Fruit fly (Drosophila melanogaster) whole organism, embryonic: ENCODE measurements around the gene CG4465.

Experiments
- Atf6 ChIP-seq: fragments of 200-800 bp; sonication (Bioruptor generic); IDR thresholded peaks from 2 replicates; pipeline ENCODE4 v1.3.6; 2022; ENCODE audit warnings: missing biosample characterization, missing genetic modification characterization
- C15 ChIP-seq: fragments of 200-800 bp; sonication (Bioruptor generic); IDR thresholded peaks from 3 replicates; pipeline ENCODE4 v1.3.6; 2022; ENCODE audit warnings: missing biosample characterization, missing genetic modification characterization
- CG1024 ChIP-seq: fragments of 200-800 bp; sonication (Bioruptor generic); IDR thresholded peaks from 2 replicates; pipeline ENCODE4 v1.3.6; 2022; ENCODE audit warnings: missing biosample characterization, missing genetic modification characterization
- CG10267 ChIP-seq: fragments of 200-800 bp; sonication (Bioruptor generic); optimal IDR thresholded peaks from 2 replicates; lab custom pipeline; 2018; ENCODE audit warnings: missing biosample characterization, mild to moderate bottlenecking, missing genetic modification characterization, moderate library complexity
- CG11085 ChIP-seq: fragments of 200-800 bp; sonication (Bioruptor generic); IDR thresholded peaks from 2 replicates; pipeline ENCODE4 v1.3.6; 2022; ENCODE audit warnings: missing biosample characterization, missing genetic modification characterization
- CG12071 ChIP-seq: fragments of 200-800 bp; sonication (Bioruptor generic); optimal IDR thresholded peaks from 3 replicates; lab custom pipeline; 2018; ENCODE audit warnings: missing biosample characterization, mild to moderate bottlenecking, missing genetic modification characterization
- CG12219 ChIP-seq: fragments of 200-800 bp; sonication (Bioruptor generic); optimal IDR thresholded peaks from 3 replicates; lab custom pipeline; 2018; ENCODE audit warnings: missing biosample characterization, mild to moderate bottlenecking, missing genetic modification characterization
- CG13287 ChIP-seq: fragments of 200-800 bp; sonication (Bioruptor generic); IDR thresholded peaks from 2 replicates; pipeline ENCODE4 v1.3.6; 2022; ENCODE audit warnings: missing biosample characterization, missing genetic modification characterization; ENCODE audit not compliant: partially characterized antibody
- CG15514 ChIP-seq: fragments of 200-800 bp; sonication (Bioruptor generic); optimal IDR thresholded peaks from 3 replicates; lab custom pipeline; 2017; ENCODE audit warnings: missing biosample characterization, missing genetic modification characterization, mild to moderate bottlenecking, moderate library complexity, missing genetic modification reagents
- CG15696 ChIP-seq: fragments of 200-800 bp; sonication (Bioruptor generic); optimal IDR thresholded peaks from 2 replicates; lab custom pipeline; 2019; ENCODE audit warnings: missing biosample characterization, mild to moderate bottlenecking, missing genetic modification characterization, moderate library complexity
- CG1603 ChIP-seq: fragments of 200-800 bp; sonication (Bioruptor generic); optimal IDR thresholded peaks from 2 replicates; lab custom pipeline; 2019; ENCODE audit warnings: missing biosample characterization, mild to moderate bottlenecking, missing genetic modification characterization, moderate library complexity
- CG1792 ChIP-seq: fragments of 200-800 bp; sonication (Bioruptor generic); optimal IDR thresholded peaks from 2 replicates; lab custom pipeline; 2016; ENCODE audit warnings: missing biosample characterization, missing genetic modification characterization
- CG2116 ChIP-seq: fragments of 200-800 bp; sonication (Bioruptor generic); optimal IDR thresholded peaks from 3 replicates; lab custom pipeline; 2018; ENCODE audit warnings: missing biosample characterization, mild to moderate bottlenecking, missing genetic modification characterization
- CG31441 ChIP-seq: fragments of 200-800 bp; sonication (Bioruptor generic); IDR thresholded peaks from 2 replicates; pipeline ENCODE4 v1.3.6; 2022; ENCODE audit warnings: missing biosample characterization, missing genetic modification characterization
- CG3281 ChIP-seq: fragments of 200-800 bp; sonication (Bioruptor generic); optimal IDR thresholded peaks from 3 replicates; lab custom pipeline; 2017; ENCODE audit warnings: missing biosample characterization, mild to moderate bottlenecking, missing genetic modification characterization
- CG34224 ChIP-seq: fragments of 200-800 bp; sonication (Bioruptor generic); IDR thresholded peaks from 3 replicates; pipeline ENCODE4 v1.3.6; 2022; ENCODE audit warnings: missing biosample characterization, missing genetic modification characterization; ENCODE audit not compliant: partially characterized antibody
- CG34376 ChIP-seq: fragments of 200-800 bp; sonication (Bioruptor generic); optimal IDR thresholded peaks from 2 replicates; lab custom pipeline; 2018; ENCODE audit warnings: missing biosample characterization, mild to moderate bottlenecking, missing genetic modification characterization
- CG34422 ChIP-seq: fragments of 200-800 bp; sonication (Bioruptor generic); IDR thresholded peaks from 3 replicates; pipeline ENCODE4 v1.3.6; 2022; ENCODE audit warnings: missing biosample characterization, missing genetic modification characterization
- CG3726 ChIP-seq: fragments of 200-800 bp; sonication (Bioruptor generic); IDR thresholded peaks from 3 replicates; pipeline ENCODE4, ENCODE4 v1.3.6; 2022; ENCODE audit warnings: missing biosample characterization, missing genetic modification characterization
- CG4424 ChIP-seq: fragments of 200-800 bp; sonication (Bioruptor generic); optimal IDR thresholded peaks from 3 replicates; lab custom pipeline; 2016; ENCODE audit warnings: missing biosample characterization, missing genetic modification characterization
- CG4820 ChIP-seq: fragments of 200-800 bp; sonication (Bioruptor generic); optimal IDR thresholded peaks from 3 replicates; lab custom pipeline; 2016; ENCODE audit warnings: missing biosample characterization, missing genetic modification characterization
- CG4854 ChIP-seq: fragments of 200-800 bp; sonication (Bioruptor generic); optimal IDR thresholded peaks from 2 replicates; lab custom pipeline; 2016; ENCODE audit warnings: missing biosample characterization, missing genetic modification characterization, inconsistent platforms
- CG6791 ChIP-seq: fragments of 200-800 bp; sonication (Bioruptor generic); IDR thresholded peaks from 3 replicates; pipeline ENCODE4 v1.3.6; 2022; ENCODE audit warnings: missing biosample characterization, missing genetic modification characterization; ENCODE audit not compliant: partially characterized antibody
- CG8359 ChIP-seq: fragments of 200-800 bp; sonication (Bioruptor generic); optimal IDR thresholded peaks from 2 replicates; lab custom pipeline; 2017; ENCODE audit warnings: missing biosample characterization, mild to moderate bottlenecking, missing genetic modification characterization, borderline replicate concordance
- CG9797 ChIP-seq: fragments of 200-800 bp; sonication (Bioruptor generic); optimal IDR thresholded peaks from 3 replicates; lab custom pipeline; 2018; ENCODE audit warnings: missing biosample characterization, mild to moderate bottlenecking, missing genetic modification characterization
- D ChIP-seq, 2 experiments: fragments of 200-800 bp in 1 of 2; fragments of >200 bp in 1 of 2; sonication (Bioruptor generic) in 1 of 2; optimal IDR thresholded peaks; 2 replicates in 1 of 2; 3 replicates in 1 of 2; lab custom pipeline; 2017; ENCODE audit warnings: mild to moderate bottlenecking in 1 of 2, missing biosample characterization in 1 of 2, missing genetic modification characterization in 1 of 2, missing genetic modification reagents in 1 of 2
- ERR ChIP-seq: fragments of 200-800 bp; sonication (Bioruptor generic); optimal IDR thresholded peaks from 2 replicates; lab custom pipeline; 2016; ENCODE audit warnings: missing biosample characterization, missing genetic modification characterization
- Ets97D ChIP-seq: fragments of 200-800 bp; sonication (Bioruptor generic); optimal IDR thresholded peaks from 3 replicates; lab custom pipeline; 2016; ENCODE audit warnings: missing biosample characterization, missing genetic modification characterization
- Lhr ChIP-seq: fragments of 200-800 bp; sonication (Bioruptor generic); optimal IDR thresholded peaks from 3 replicates; lab custom pipeline; 2017; ENCODE audit warnings: mild to moderate bottlenecking, missing biosample characterization, missing genetic modification reagents, missing genetic modification characterization
- Lpt ChIP-seq: fragments of >200 bp; optimal IDR thresholded peaks from 2 replicates; lab custom pipeline; 2018; ENCODE audit warnings: missing biosample characterization, missing genetic modification characterization
- MTF-1 ChIP-seq: fragments of 200-800 bp; sonication (Bioruptor generic); optimal IDR thresholded peaks from 2 replicates; lab custom pipeline; 2018; ENCODE audit warnings: missing biosample characterization, mild to moderate bottlenecking, missing genetic modification characterization, borderline replicate concordance
- Max ChIP-seq: fragments of 200-800 bp; sonication (Bioruptor generic); optimal IDR thresholded peaks from 2 replicates; lab custom pipeline; 2016; ENCODE audit warnings: missing biosample characterization, mild to moderate bottlenecking, missing genetic modification characterization
- Opbp ChIP-seq: fragments of 200-800 bp; sonication (Bioruptor generic); IDR thresholded peaks from 3 replicates; pipeline ENCODE4 v1.3.6; 2022; ENCODE audit warnings: missing biosample characterization, missing genetic modification characterization; ENCODE audit not compliant: partially characterized antibody
- Ptx1 ChIP-seq: fragments of 200-800 bp; sonication (Bioruptor generic); IDR thresholded peaks from 2 replicates; pipeline ENCODE4 v1.3.6; 2022; ENCODE audit warnings: missing biosample characterization, missing genetic modification characterization
- bab2 ChIP-seq: fragments of 200-800 bp; sonication (Bioruptor generic); optimal IDR thresholded peaks from 2 replicates; lab custom pipeline; 2016; ENCODE audit warnings: missing biosample characterization, missing genetic modification characterization
- bigmax ChIP-seq: fragments of 200-800 bp; sonication (Bioruptor generic); optimal IDR thresholded peaks from 2 replicates; lab custom pipeline; 2018; ENCODE audit warnings: missing biosample characterization, mild to moderate bottlenecking, missing genetic modification characterization
- chm ChIP-seq: fragments of 200-800 bp; sonication (Bioruptor generic); IDR thresholded peaks from 2 replicates; pipeline ENCODE4 v1.3.6; 2022; ENCODE audit warnings: missing biosample characterization, missing genetic modification characterization
- crol ChIP-seq: fragments of 200-800 bp; sonication (Bioruptor generic); IDR thresholded peaks from 2 replicates; pipeline ENCODE4 v1.3.6; 2022; ENCODE audit warnings: missing biosample characterization, missing genetic modification characterization
- cwo ChIP-seq: fragments of 200-800 bp; sonication (Bioruptor generic); optimal IDR thresholded peaks from 3 replicates; lab custom pipeline; 2017; ENCODE audit warnings: missing biosample characterization, missing genetic modification characterization, mild to moderate bottlenecking, moderate library complexity, missing genetic modification reagents
- danr ChIP-seq: fragments of 200-800 bp; sonication (Bioruptor generic); IDR thresholded peaks from 2 replicates; pipeline ENCODE4 v1.3.6; 2022; ENCODE audit warnings: missing biosample characterization, missing genetic modification characterization
- fd102C ChIP-seq: fragments of 200-800 bp; sonication (Bioruptor generic); optimal IDR thresholded peaks from 2 replicates; lab custom pipeline; 2018; ENCODE audit warnings: missing biosample characterization, mild to moderate bottlenecking, missing genetic modification characterization, moderate library complexity
- grn ChIP-seq: fragments of 200-800 bp; sonication (Bioruptor generic); optimal IDR thresholded peaks from 3 replicates; lab custom pipeline; 2017; ENCODE audit warnings: missing biosample characterization, missing genetic modification characterization
- hkb ChIP-seq, 2 experiments: fragments of 200-800 bp in 1 of 2; fragments of >200 bp in 1 of 2; sonication (Bioruptor generic) in 1 of 2; IDR thresholded peaks in 1 of 2; optimal IDR thresholded peaks in 1 of 2; 2 replicates each; pipeline versions ENCODE4 v1.3.6 to Lab custom; 2017 to 2022; ENCODE audit warnings: missing biosample characterization in 1 of 2, missing genetic modification characterization in 1 of 2
- ranshi ChIP-seq: fragments of 200-800 bp; sonication (Bioruptor generic); IDR thresholded peaks from 2 replicates; pipeline ENCODE4 v1.3.6; 2022; ENCODE audit warnings: missing biosample characterization, missing genetic modification characterization
- sqz ChIP-seq: fragments of 200-800 bp; sonication (Bioruptor generic); optimal IDR thresholded peaks from 3 replicates; lab custom pipeline; 2018; ENCODE audit warnings: missing biosample characterization, mild to moderate bottlenecking, missing genetic modification characterization
- stwl ChIP-seq: fragments of 200-800 bp; sonication (Bioruptor generic); optimal IDR thresholded peaks from 3 replicates; lab custom pipeline; 2018; ENCODE audit warnings: missing biosample characterization, mild to moderate bottlenecking, missing genetic modification characterization, moderate library complexity
- tup ChIP-seq: fragments of 200-800 bp; sonication (Bioruptor generic); optimal IDR thresholded peaks from 2 replicates; lab custom pipeline; 2016; ENCODE audit warnings: missing biosample characterization, mild to moderate bottlenecking, missing genetic modification characterization, moderate library complexity
- twi ChIP-seq: fragments of 200-800 bp; optimal IDR thresholded peaks from 2 replicates; lab custom pipeline; 2019; ENCODE audit warnings: missing biosample characterization, mild to moderate bottlenecking, missing genetic modification characterization, moderate library complexity
- zen2 ChIP-seq: fragments of 200-800 bp; sonication (Bioruptor generic); IDR thresholded peaks from 3 replicates; pipeline ENCODE4 v1.3.6; 2022; ENCODE audit warnings: missing biosample characterization, missing genetic modification characterization; ENCODE audit not compliant: partially characterized antibody

The CG4465 gene

dm6 chr3R:19892046-19892445 is 25.6 kb downstream of the CG4465 start (continued):
- TF ChIP-seq CG15696 (tag; lab: Kevin White, UChicago) (peak; percentile 58), CG3726 (GFP tag; lab: Robert Waterston, UW) (peak; percentile 73; the same call in 2 of the 3 replicates), twi (tag; lab: Kevin White, UChicago) (peak; percentile 45), CG34376 (GFP tag; lab: Kevin White, UChicago) (peak; percentile 20), danr (GFP tag; lab: Robert Waterston, UW) (no peak), CG4820 (GFP tag; lab: Kevin White, UChicago) (peak; percentile 65), CG1792 (peak; percentile 65), CG12219 (GFP tag; lab: Kevin White, UChicago) (peak; percentile 72), CG4424 (GFP tag; lab: Kevin White, UChicago) (peak; percentile 71), CG3281 (peak; percentile 72), Max (GFP tag; lab: Kevin White, UChicago) (peak; percentile 31), crol (GFP tag; lab: Robert Waterston, UW) (no peak), CG2116 (GFP tag; lab: Kevin White, UChicago) (no peak), CG6791 (no peak), Ptx1 (GFP tag; lab: Robert Waterston, UW) (peak; percentile 87), bigmax (GFP tag; lab: Kevin White, UChicago) (no peak), CG1024 (no peak), CG8359 (GFP tag; lab: Kevin White, UChicago) (peak; percentile 45), bab2 (peak; percentile 52), MTF-1 (GFP tag; lab: Kevin White, UChicago) (peak; percentile 51), CG9797 (GFP tag; lab: Kevin White, UChicago) (no peak), chm (GFP tag; lab: Robert Waterston, UW) (peak; percentile 75), Lpt (GFP tag; lab: Kevin White, UChicago) (no peak), Opbp (GFP tag; lab: Robert Waterston, UW) (no peak), Ets97D (GFP tag; lab: Kevin White, UChicago) (peak; percentile 16), ERR (GFP tag; lab: Kevin White, UChicago) (peak; percentile 58), CG1603 (tag; lab: Kevin White, UChicago) (peak; percentile 89), stwl (tag; lab: Kevin White, UChicago) (no peak), tup (GFP tag; lab: Kevin White, UChicago) (no peak), ranshi (peak; percentile 64; the same call in 1 of the 2 replicates), hkb (optimal IDR thresholded peaks at IDR 0.05; lab: Kevin White, UChicago) (no peak), hkb (GFP tag; IDR thresholded peaks at IDR 0.05; lab: Robert Waterston, UW) (peak; percentile 74), CG34422 (GFP tag; lab: Robert Waterston, UW) (peak; percentile 83), Lhr (GFP tag; lab: Kevin White, UChicago) (no peak), Atf6 (GFP tag; lab: Robert Waterston, UW) (peak; percentile 75; the same call in 1 of the 2 replicates), CG12071 (peak; percentile 78), grn (no peak), CG11085 (peak; percentile 45; the same call in 1 of the 2 replicates), CG15514 (no peak), fd102C (GFP tag; lab: Kevin White, UChicago) (no peak), cwo (GFP tag; lab: Kevin White, UChicago) (peak; percentile 46), C15 (GFP tag; lab: Robert Waterston, UW) (no peak), zen2 (GFP tag; lab: Robert Waterston, UW) (peak; percentile 33; the same call in 1 of the 3 replicates), CG34224 (GFP tag; lab: Robert Waterston, UW) (no peak), CG4854 (GFP tag; lab: Kevin White, UChicago) (peak; percentile 38), CG31441 (peak; percentile 77), CG10267 (peak; percentile 56), D (optimal IDR thresholded peaks at IDR 0.05; lab: Kevin White, UChicago) (no peak), D (GFP tag; optimal IDR thresholded peaks at IDR 0.05; lab: Kevin White, UChicago) (peak; percentile 59), CG13287 (GFP tag; lab: Robert Waterston, UW) (peak; percentile 14; the same call in 1 of the 2 replicates), sqz (no peak)
